Worm (Caenorhabditis elegans): ENCODE data around the gene ZK757.2.

ce11 chrIII:9862469-9862868 is 16.3 kb downstream of the ZK757.2 start:
- no peak for TF ChIP-seq dao-5 (tag; optimal IDR thresholded peaks at IDR 0.05)
- no peak for TF ChIP-seq him-1 (tag; optimal IDR thresholded peaks at IDR 0.05)
